Fruit fly (Drosophila melanogaster) whole organism, embryonic: ENCODE measurements around the gene Rdh.

Source experiments
- CG10147 ChIP-seq: fragments of 200-800 bp; sonication (Bioruptor generic); optimal IDR thresholded peaks from 2 replicates; lab custom pipeline; 2019; ENCODE audit warnings: missing biosample characterization, mild to moderate bottlenecking, missing genetic modification characterization, moderate library complexity
- CG10543 ChIP-seq: fragments of 200-800 bp; sonication (Bioruptor generic); optimal IDR thresholded peaks from 3 replicates; lab custom pipeline; 2017; ENCODE audit warnings: missing biosample characterization, mild to moderate bottlenecking, missing genetic modification characterization, moderate library complexity
- CG11093 ChIP-seq: fragments of 200-800 bp; sonication (Bioruptor generic); IDR thresholded peaks from 3 replicates; pipeline ENCODE4 v1.3.6; 2022; ENCODE audit warnings: missing biosample characterization, missing genetic modification characterization
- CG12769 ChIP-seq: fragments of 200-800 bp; sonication (Bioruptor generic); optimal IDR thresholded peaks from 2 replicates; lab custom pipeline; 2019; ENCODE audit warnings: missing biosample characterization, mild to moderate bottlenecking, missing genetic modification characterization, moderate library complexity
- CG13775 ChIP-seq: fragments of 200-800 bp; sonication (Bioruptor generic); optimal IDR thresholded peaks from 3 replicates; lab custom pipeline; 2017; ENCODE audit warnings: missing biosample characterization, mild to moderate bottlenecking, missing genetic modification characterization
- CG14710 ChIP-seq: fragments of 200-800 bp; sonication (Bioruptor generic); optimal IDR thresholded peaks from 3 replicates; lab custom pipeline; 2019; ENCODE audit warnings: missing biosample characterization, mild to moderate bottlenecking, missing genetic modification characterization, moderate library complexity
- CG1603 ChIP-seq: fragments of 200-800 bp; sonication (Bioruptor generic); optimal IDR thresholded peaks from 2 replicates; lab custom pipeline; 2019; ENCODE audit warnings: missing biosample characterization, mild to moderate bottlenecking, missing genetic modification characterization, moderate library complexity
- CG17361 ChIP-seq: fragments of 200-800 bp; sonication (Bioruptor generic); IDR thresholded peaks from 3 replicates; pipeline ENCODE4 v1.3.6; 2022; ENCODE audit warnings: missing biosample characterization, missing genetic modification characterization
- CG18476 ChIP-seq: fragments of 200-800 bp; sonication (Bioruptor generic); optimal IDR thresholded peaks from 2 replicates; lab custom pipeline; 2016; ENCODE audit warnings: missing biosample characterization, mild to moderate bottlenecking, missing genetic modification characterization
- CG30403 ChIP-seq: fragments of 200-800 bp; sonication (Bioruptor generic); optimal IDR thresholded peaks from 3 replicates; lab custom pipeline; 2016; ENCODE audit warnings: missing biosample characterization, missing genetic modification characterization
- CG34376 ChIP-seq: fragments of 200-800 bp; sonication (Bioruptor generic); optimal IDR thresholded peaks from 2 replicates; lab custom pipeline; 2018; ENCODE audit warnings: missing biosample characterization, mild to moderate bottlenecking, missing genetic modification characterization
- CG4404 ChIP-seq: fragments of 200-800 bp; sonication (Bioruptor generic); IDR thresholded peaks from 2 replicates; pipeline ENCODE4 v1.3.6; 2022; ENCODE audit warnings: missing biosample characterization, missing genetic modification characterization
- CG6272 ChIP-seq: fragments of 200-800 bp; sonication (Bioruptor generic); IDR thresholded peaks from 2 replicates; pipeline ENCODE4 v1.3.6; 2022; ENCODE audit warnings: missing biosample characterization, missing genetic modification characterization
- CG7357 ChIP-seq: fragments of 200-800 bp; sonication (Bioruptor generic); IDR thresholded peaks from 3 replicates; pipeline ENCODE4 v1.3.6; 2022; ENCODE audit warnings: missing biosample characterization, missing genetic modification characterization
- CG8290 ChIP-seq, 3 experiments: fragments of 200-800 bp; sonication (Bioruptor generic); optimal IDR thresholded peaks; 2 replicates each; lab custom pipeline; 2016 to 2019; ENCODE audit warnings: missing biosample characterization in 3 of 3, missing genetic modification characterization in 3 of 3, mild to moderate bottlenecking in 2 of 3, moderate library complexity in 1 of 3
- CG8359 ChIP-seq: fragments of 200-800 bp; sonication (Bioruptor generic); optimal IDR thresholded peaks from 2 replicates; lab custom pipeline; 2017; ENCODE audit warnings: missing biosample characterization, mild to moderate bottlenecking, missing genetic modification characterization, borderline replicate concordance
- CG9817 ChIP-seq: fragments of 200-800 bp; sonication (Bioruptor generic); optimal IDR thresholded peaks from 2 replicates; lab custom pipeline; 2018; ENCODE audit warnings: missing biosample characterization, mild to moderate bottlenecking, missing genetic modification characterization, moderate library complexity
- CG9932 ChIP-seq: fragments of 200-800 bp; sonication (Bioruptor generic); IDR thresholded peaks from 2 replicates; pipeline ENCODE4 v1.3.6; 2022; ENCODE audit warnings: missing biosample characterization, missing genetic modification characterization
- D ChIP-seq, 2 experiments: fragments of 200-800 bp in 1 of 2; fragments of >200 bp in 1 of 2; sonication (Bioruptor generic) in 1 of 2; optimal IDR thresholded peaks; 2 replicates in 1 of 2; 3 replicates in 1 of 2; lab custom pipeline; 2017; ENCODE audit warnings: mild to moderate bottlenecking in 1 of 2, missing biosample characterization in 1 of 2, missing genetic modification characterization in 1 of 2, missing genetic modification reagents in 1 of 2
- Dbx ChIP-seq: fragments of 200-800 bp; sonication (Bioruptor generic); IDR thresholded peaks from 3 replicates; pipeline ENCODE4 v1.3.6; 2022; ENCODE audit warnings: missing biosample characterization, missing genetic modification characterization
- Hmx ChIP-seq: fragments of 200-800 bp; sonication (Bioruptor generic); optimal IDR thresholded peaks from 2 replicates; lab custom pipeline; 2016; ENCODE audit warnings: missing biosample characterization, missing genetic modification characterization
- Hr39 ChIP-seq: fragments of >200 bp; optimal IDR thresholded peaks from 2 replicates; lab custom pipeline; 2017
- Pdp1 ChIP-seq, 2 experiments: fragments of 200-800 bp; sonication (Bioruptor generic); optimal IDR thresholded peaks; 3 replicates each; lab custom pipeline; 2016; ENCODE audit warnings: missing biosample characterization in 2 of 2, missing genetic modification characterization in 2 of 2, mild to moderate bottlenecking in 1 of 2, moderate library complexity in 1 of 2
- Ptx1 ChIP-seq: fragments of 200-800 bp; sonication (Bioruptor generic); IDR thresholded peaks from 2 replicates; pipeline ENCODE4 v1.3.6; 2022; ENCODE audit warnings: missing biosample characterization, missing genetic modification characterization
- Sox102F ChIP-seq: fragments of 200-800 bp; sonication (Bioruptor generic); optimal IDR thresholded peaks from 2 replicates; lab custom pipeline; 2018; ENCODE audit warnings: missing biosample characterization, mild to moderate bottlenecking, missing genetic modification characterization, moderate library complexity
- Trl ChIP-seq, 3 experiments: fragments of >200 bp in 2 of 3; fragments of 200-800 bp in 1 of 3; sonication (Bioruptor generic) in 1 of 3; optimal IDR thresholded peaks; 2 replicates in 1 of 3; 3 replicates in 2 of 3; lab custom pipeline; 2016 to 2017; ENCODE audit warnings: missing biosample characterization in 1 of 3, missing genetic modification characterization in 1 of 3
- ato ChIP-seq: fragments of 200-800 bp; sonication (Bioruptor generic); IDR thresholded peaks from 2 replicates; pipeline ENCODE4 v1.3.6; 2022; ENCODE audit warnings: missing biosample characterization, missing genetic modification characterization; ENCODE audit not compliant: partially characterized antibody
- bowl ChIP-seq: fragments of 200-800 bp; sonication (Bioruptor generic); IDR thresholded peaks from 2 replicates; pipeline ENCODE4 v1.3.6; 2022; ENCODE audit warnings: missing biosample characterization, missing genetic modification characterization
- btn ChIP-seq: fragments of 200-800 bp; sonication (Bioruptor generic); optimal IDR thresholded peaks from 2 replicates; lab custom pipeline; 2016; ENCODE audit warnings: missing biosample characterization, missing genetic modification characterization
- ci ChIP-seq: fragments of 200-800 bp; sonication (Bioruptor generic); IDR thresholded peaks from 3 replicates; pipeline ENCODE4 v1.3.6; 2022; ENCODE audit warnings: missing biosample characterization, missing genetic modification characterization
- cwo ChIP-seq: fragments of 200-800 bp; sonication (Bioruptor generic); optimal IDR thresholded peaks from 3 replicates; lab custom pipeline; 2017; ENCODE audit warnings: missing biosample characterization, missing genetic modification characterization, mild to moderate bottlenecking, moderate library complexity, missing genetic modification reagents
- eve ChIP-seq, 2 experiments: fragments of >200 bp; optimal IDR thresholded peaks; 2 replicates each; lab custom pipeline; 2017; ENCODE audit warnings: missing biosample characterization in 2 of 2, missing genetic modification characterization in 2 of 2
- fd96Cb ChIP-seq: fragments of 200-800 bp; sonication (Bioruptor generic); optimal IDR thresholded peaks from 2 replicates; lab custom pipeline; 2018; ENCODE audit warnings: missing biosample characterization, mild to moderate bottlenecking, missing genetic modification characterization, moderate library complexity
- hth ChIP-seq: fragments of >200 bp; optimal IDR thresholded peaks from 2 replicates; lab custom pipeline; 2017; ENCODE audit warnings: inconsistent platforms
- inv ChIP-seq: fragments of 200-800 bp; sonication (Bioruptor generic); IDR thresholded peaks from 2 replicates; pipeline ENCODE4 v1.3.6; 2022; ENCODE audit warnings: missing biosample characterization, missing genetic modification characterization; ENCODE audit not compliant: partially characterized antibody
- jing ChIP-seq: fragments of 200-800 bp; sonication (Bioruptor generic); optimal IDR thresholded peaks from 2 replicates; lab custom pipeline; 2018; ENCODE audit warnings: missing biosample characterization, mild to moderate bottlenecking, missing genetic modification characterization
- mld ChIP-seq: fragments of 200-800 bp; sonication (Bioruptor generic); IDR thresholded peaks from 3 replicates; pipeline ENCODE4 v1.3.6; 2022; ENCODE audit warnings: missing biosample characterization, missing genetic modification characterization; ENCODE audit not compliant: partially characterized antibody
- odd ChIP-seq: fragments of 200-800 bp; sonication (Bioruptor generic); optimal IDR thresholded peaks from 2 replicates; lab custom pipeline; 2017; ENCODE audit warnings: missing biosample characterization, mild to moderate bottlenecking, missing genetic modification characterization
- pnt ChIP-seq: fragments of 200-800 bp; sonication (Bioruptor generic); optimal IDR thresholded peaks from 3 replicates; lab custom pipeline; 2016; ENCODE audit warnings: missing biosample characterization, missing genetic modification characterization
- prd ChIP-seq, 3 experiments: fragments of >200 bp in 2 of 3; fragments of 200-800 bp in 1 of 3; sonication (Bioruptor generic) in 1 of 3; optimal IDR thresholded peaks in 2 of 3; IDR thresholded peaks in 1 of 3; 2 replicates in 2 of 3; 3 replicates in 1 of 3; pipeline versions ENCODE4 v1.3.6 to Lab custom; 2017 to 2022; ENCODE audit warnings: missing biosample characterization in 1 of 3, missing genetic modification characterization in 1 of 3
- pum ChIP-seq: fragments of 200-800 bp; sonication (Bioruptor generic); optimal IDR thresholded peaks from 2 replicates; lab custom pipeline; 2016; ENCODE audit warnings: missing biosample characterization, missing genetic modification characterization
- row ChIP-seq: fragments of 200-800 bp; sonication (Bioruptor generic); IDR thresholded peaks from 3 replicates; pipeline ENCODE4 v1.3.6; 2022; ENCODE audit warnings: missing biosample characterization, missing genetic modification characterization
- sima ChIP-seq: fragments of 200-800 bp; sonication (Bioruptor generic); optimal IDR thresholded peaks from 2 replicates; lab custom pipeline; 2016; ENCODE audit warnings: missing biosample characterization, missing genetic modification characterization
- sqz ChIP-seq: fragments of 200-800 bp; sonication (Bioruptor generic); optimal IDR thresholded peaks from 3 replicates; lab custom pipeline; 2018; ENCODE audit warnings: missing biosample characterization, mild to moderate bottlenecking, missing genetic modification characterization
- sr ChIP-seq: fragments of 200-800 bp; sonication (Bioruptor generic); IDR thresholded peaks from 3 replicates; pipeline ENCODE4 v1.3.6; 2022; ENCODE audit warnings: missing biosample characterization, missing genetic modification characterization
- ssp ChIP-seq: fragments of 200-800 bp; sonication (Bioruptor generic); IDR thresholded peaks from 2 replicates; pipeline ENCODE4 v1.3.6; 2022; ENCODE audit warnings: missing biosample characterization, missing genetic modification characterization
- unpg ChIP-seq: fragments of 200-800 bp; sonication (Bioruptor generic); optimal IDR thresholded peaks from 3 replicates; lab custom pipeline; 2018; ENCODE audit warnings: missing biosample characterization, mild to moderate bottlenecking, missing genetic modification characterization, moderate library complexity
- zfh2 ChIP-seq: fragments of 200-800 bp; sonication (Bioruptor generic); optimal IDR thresholded peaks from 2 replicates; lab custom pipeline; 2016; ENCODE audit warnings: missing biosample characterization, missing genetic modification characterization

The Rdh gene

dm6 chr3L:3873094-3873493 lies 47.8 kb downstream of the Rdh start (continued):
- TF ChIP-seq cwo (GFP tag; lab: Kevin White, UChicago) (no peak), Dbx (GFP tag; lab: Robert Waterston, UW) (no peak), sr (GFP tag; lab: Robert Waterston, UW) (no peak), btn (no peak), CG13775 (GFP tag; lab: Kevin White, UChicago) (peak; percentile 11), Trl (optimal IDR thresholded peaks at IDR 0.05; lab: Kevin White, UChicago) (no peak), Trl (GFP tag; optimal IDR thresholded peaks at IDR 0.05; lab: Kevin White, UChicago) (no peak), CG8290 (GFP tag; optimal IDR thresholded peaks at IDR 0.05; lab: Kevin White, UChicago) (no peak), CG8290 (tag; optimal IDR thresholded peaks at IDR 0.05; lab: Kevin White, UChicago) (no peak), CG14710 (tag; lab: Kevin White, UChicago) (peak; percentile 68), ato (GFP tag; lab: Robert Waterston, UW) (no peak), CG9932 (GFP tag; lab: Robert Waterston, UW) (no peak)

dm6 chr3L:3875004-3875403 lies 49.8 kb downstream of the Rdh start:
- TF ChIP-seq bowl (GFP tag; lab: Robert Waterston, UW) (no peak), Ptx1 (GFP tag; lab: Robert Waterston, UW) (peak; percentile 29; the same call in 1 of the 2 replicates), CG18476 (peak; percentile 21), prd (optimal IDR thresholded peaks at IDR 0.05; lab: Kevin White, UChicago) (no peak), prd (GFP tag; IDR thresholded peaks at IDR 0.05; lab: Robert Waterston, UW) (peak; percentile 70; the same call in 2 of the 3 replicates), CG7357 (0 out of 3 replicates have a peak, but pooled peaks have one; percentile 38), mld (GFP tag; lab: Robert Waterston, UW) (no peak), Hmx (GFP tag; lab: Kevin White, UChicago) (no peak), CG9817 (tag; lab: Kevin White, UChicago) (no peak), ssp (peak; percentile 24; the same call in 1 of the 2 replicates), fd96Cb (tag; lab: Kevin White, UChicago) (peak; percentile 32), CG4404 (GFP tag; lab: Robert Waterston, UW) (peak; percentile 56), unpg (GFP tag; lab: Kevin White, UChicago) (peak; percentile 44), CG17361 (peak; percentile 65; the same call in 2 of the 3 replicates), CG8359 (GFP tag; lab: Kevin White, UChicago) (no peak), pnt (GFP tag; lab: Kevin White, UChicago) (peak; percentile 52), CG10147 (no peak), jing (no peak), zfh2 (GFP tag; lab: Kevin White, UChicago) (no peak), Sox102F (peak; percentile 53), D (optimal IDR thresholded peaks at IDR 0.05; lab: Kevin White, UChicago) (no peak), D (GFP tag; optimal IDR thresholded peaks at IDR 0.05; lab: Kevin White, UChicago) (no peak), pum (GFP tag; lab: Kevin White, UChicago) (peak; percentile 54), inv (no peak), Pdp1 (GFP tag; optimal IDR thresholded peaks at IDR 0.05; lab: Kevin White, UChicago) (peak; percentile 15 to 40), sima (GFP tag; lab: Kevin White, UChicago) (peak; percentile 32), odd (no peak), CG34376 (GFP tag; lab: Kevin White, UChicago) (no peak), row (GFP tag; lab: Robert Waterston, UW) (peak; percentile 54; the same call in 2 of the 3 replicates), CG12769 (no peak), eve (GFP tag; optimal IDR thresholded peaks at IDR 0.05; lab: Kevin White, UChicago) (peak in 1 of 2 experiments; percentile 47), hth (lab: Kevin White, UChicago) (no peak), sqz (GFP tag; lab: Kevin White, UChicago) (no peak), CG10543 (GFP tag; lab: Kevin White, UChicago) (no peak), CG6272 (GFP tag; lab: Robert Waterston, UW) (no peak), ci (GFP tag; lab: Robert Waterston, UW) (0 out of 3 replicates have a peak, but pooled peaks have one; percentile 51), CG1603 (peak; percentile 47), CG30403 (GFP tag; lab: Kevin White, UChicago) (peak; percentile 19), Hr39 (no peak), CG11093 (GFP tag; lab: Robert Waterston, UW) (no peak)
